Fruit fly (Drosophila melanogaster) Kc167 (cell line): ENCODE results near the gene CG5262.

ENCODE experiments used
- Myc ChIP-seq: fragments of >200 bp; optimal IDR thresholded peaks from 2 replicates; lab custom pipeline; 2017; ENCODE audit warnings: missing external identifiers
- Sin3A ChIP-seq: fragments of >200 bp; optimal IDR thresholded peaks from 2 replicates; lab custom pipeline; 2018; ENCODE audit warnings: missing external identifiers
- h ChIP-seq: fragments of >200 bp; optimal IDR thresholded peaks from 3 replicates; lab custom pipeline; 2018; ENCODE audit warnings: missing external identifiers
- insv ChIP-seq: fragments of >200 bp; optimal IDR thresholded peaks from 3 replicates; lab custom pipeline; 2018; ENCODE audit warnings: missing external identifiers
- psq ChIP-seq: fragments of >200 bp; optimal IDR thresholded peaks from 2 replicates; lab custom pipeline; 2017; ENCODE audit warnings: missing external identifiers
- ttk ChIP-seq: sonication (Bioruptor generic); optimal IDR thresholded peaks from 2 replicates; lab custom pipeline; 2017; ENCODE audit warnings: missing external identifiers

Gene CG5262

DNA sequence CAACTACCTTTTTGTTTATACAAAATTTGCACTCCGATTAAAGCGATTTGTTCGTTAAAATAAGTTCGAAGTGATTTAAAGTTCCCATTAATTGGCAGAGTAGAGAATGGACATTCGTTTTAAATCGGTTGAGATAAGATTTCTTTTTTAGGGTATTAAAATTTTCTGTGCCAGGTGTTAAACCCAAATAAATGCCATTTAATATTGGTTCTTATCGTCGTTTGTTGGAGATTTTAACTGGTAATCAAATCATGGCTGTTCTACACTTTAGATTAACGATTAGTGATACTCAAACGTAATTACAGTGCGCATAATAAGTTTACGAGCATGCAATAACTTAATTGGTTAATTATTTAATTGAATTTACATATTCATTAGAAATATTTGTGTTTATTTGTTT lies 32.1 kb upstream of the CG5262 start:
- TF ChIP-seq Sin3A (lab: Kevin White, UChicago) (no peak), insv (lab: Kevin White, UChicago) (no peak), ttk (no peak), h (lab: Kevin White, UChicago) (no peak)

DNA sequence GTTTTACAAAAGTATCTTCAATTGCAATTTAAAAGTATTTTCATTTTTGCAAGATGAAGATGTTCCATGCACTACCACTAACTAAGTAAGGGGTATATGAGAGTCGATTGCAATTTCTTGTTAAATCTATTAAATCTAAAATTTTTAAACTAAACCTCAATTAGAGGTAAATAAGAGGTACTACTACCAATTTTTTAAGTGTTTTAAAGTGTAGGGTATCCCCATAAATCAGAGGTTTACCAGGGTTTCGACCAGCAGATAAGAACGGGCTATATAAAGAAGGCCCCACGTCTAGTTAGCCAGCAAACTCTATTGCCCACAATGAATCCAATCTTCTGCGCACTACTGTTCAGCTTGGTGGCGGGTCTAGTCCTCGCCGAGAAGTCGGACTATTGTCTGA lies 30.1 kb upstream of the CG5262 start, which contains the start of gene mag:
mag (plus strand) TSS at position 301 of the 400 bp plus-strand sequence.
- TF ChIP-seq Sin3A (lab: Kevin White, UChicago) (no peak), ttk (no peak), insv (lab: Kevin White, UChicago) (no peak), Myc (no peak), psq (lab: Kevin White, UChicago) (no peak), h (lab: Kevin White, UChicago) (no peak)

DNA sequence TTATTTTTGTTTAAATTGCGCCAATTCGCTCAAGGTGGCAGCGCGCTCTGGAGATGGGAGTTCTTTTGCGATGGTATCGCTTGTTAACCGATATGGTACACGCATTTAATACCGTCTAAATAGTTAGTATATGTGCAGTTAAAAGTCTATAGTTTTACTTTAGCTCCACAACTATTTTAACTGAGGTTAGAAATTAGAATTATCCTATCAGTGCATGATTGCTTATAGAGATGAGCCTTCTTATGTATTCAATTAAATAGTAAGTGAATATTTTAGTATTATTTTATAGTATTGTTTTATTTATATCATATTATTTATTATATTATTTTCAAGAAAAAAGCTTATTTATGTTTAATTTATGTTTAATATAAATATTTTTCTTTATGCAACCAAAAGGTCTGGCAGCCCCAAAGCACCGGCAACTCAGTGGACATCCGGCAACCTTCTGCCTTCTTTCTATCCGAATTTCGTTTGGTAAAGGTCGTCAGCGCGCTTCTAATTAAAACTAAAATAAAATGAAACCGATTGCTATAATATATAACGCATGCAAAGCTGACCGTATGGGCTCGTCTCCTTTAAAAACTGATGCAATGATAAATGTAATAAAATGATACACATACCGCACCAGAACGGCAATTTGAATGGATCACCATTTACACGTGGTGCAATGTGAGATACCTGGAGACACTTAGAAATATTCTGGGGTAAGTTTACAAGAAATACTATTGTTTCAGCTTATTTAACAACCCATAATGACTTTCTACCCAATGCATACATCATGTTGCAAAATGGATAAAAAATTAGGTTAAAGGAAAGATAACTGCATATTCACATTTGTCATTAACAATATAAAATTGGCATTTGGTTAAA lies 22.8 kb upstream of the CG5262 start, which contains the start of gene CG5199:
CG5199 (minus strand) TSS at position 52 of the 870 bp plus-strand sequence.
- TF ChIP-seq h (lab: Kevin White, UChicago) (no peak), ttk (no peak), Myc (no peak), Sin3A (lab: Kevin White, UChicago) (no peak), psq (lab: Kevin White, UChicago) (no peak), insv (lab: Kevin White, UChicago) (no peak)

DNA sequence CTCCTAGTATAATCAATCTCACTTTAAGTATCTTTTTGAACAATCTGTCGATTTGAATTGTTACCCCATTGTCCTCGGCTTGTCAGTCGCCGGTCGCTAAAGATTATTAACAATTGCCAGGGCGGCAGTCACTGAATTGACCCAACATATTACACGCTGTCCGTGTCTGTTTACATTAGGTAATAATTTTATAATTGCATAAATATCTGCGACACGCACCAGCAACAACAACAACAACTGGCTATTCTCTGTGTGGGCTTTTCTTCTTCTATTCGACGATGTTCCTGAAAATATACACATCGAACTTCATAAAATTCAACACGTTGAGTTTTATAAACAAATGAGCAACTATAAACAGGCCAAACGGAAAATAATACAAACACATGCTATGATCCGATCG lies 18.5 kb upstream of the CG5262 start:
- no peak for TF ChIP-seq Sin3A (lab: Kevin White, UChicago)
- no peak for TF ChIP-seq ttk
- TF ChIP-seq Myc, result no peak

DNA sequence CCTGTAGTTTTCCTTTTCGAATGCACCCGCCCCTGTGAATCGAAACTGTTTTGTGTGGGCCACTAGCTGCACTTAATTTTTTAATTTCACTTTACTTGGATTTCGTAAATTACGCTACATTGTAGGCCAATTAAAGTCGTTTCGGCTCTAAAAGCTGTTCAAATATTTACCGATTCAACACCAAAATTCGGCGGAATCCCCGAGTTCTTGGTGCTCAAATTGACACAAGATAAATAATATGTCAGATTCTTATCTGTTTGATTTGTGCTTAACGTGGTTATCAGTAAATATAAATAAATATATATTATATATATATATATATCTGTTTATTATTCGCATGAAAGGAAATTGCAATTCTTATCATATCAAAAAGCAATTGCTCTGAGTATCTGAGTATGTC lies 17.7 kb upstream of the CG5262 start:
- TF ChIP-seq ttk (no peak), Myc (no peak), insv (lab: Kevin White, UChicago) (no peak), Sin3A (lab: Kevin White, UChicago) (no peak), h (lab: Kevin White, UChicago) (no peak), psq (lab: Kevin White, UChicago) (no peak)

DNA sequence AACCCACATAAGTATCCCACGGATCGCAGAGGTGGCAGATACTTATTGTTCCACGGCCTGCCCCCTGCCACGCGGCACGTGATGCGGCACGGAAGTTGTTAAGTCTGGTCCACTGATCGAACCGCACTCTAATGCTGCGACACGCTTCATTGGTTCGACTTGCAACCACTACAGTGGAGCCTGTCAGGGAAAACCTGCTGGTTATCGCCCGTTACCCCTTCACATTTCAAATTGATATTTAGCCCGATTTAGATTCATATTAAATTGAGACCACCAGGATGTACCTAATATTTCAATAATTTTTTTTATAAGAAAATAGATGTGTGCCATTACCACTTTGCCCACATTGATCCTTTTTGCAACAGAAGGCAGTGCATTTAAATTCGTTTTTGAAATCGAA lies 17.1 kb upstream of the CG5262 start:
- TF ChIP-seq insv (lab: Kevin White, UChicago), result no peak
- TF ChIP-seq psq (lab: Kevin White, UChicago), result no peak
- TF ChIP-seq Myc, result no peak
- TF ChIP-seq h (lab: Kevin White, UChicago), result no peak
- no peak for TF ChIP-seq ttk
- TF ChIP-seq Sin3A (lab: Kevin White, UChicago), result no peak

DNA sequence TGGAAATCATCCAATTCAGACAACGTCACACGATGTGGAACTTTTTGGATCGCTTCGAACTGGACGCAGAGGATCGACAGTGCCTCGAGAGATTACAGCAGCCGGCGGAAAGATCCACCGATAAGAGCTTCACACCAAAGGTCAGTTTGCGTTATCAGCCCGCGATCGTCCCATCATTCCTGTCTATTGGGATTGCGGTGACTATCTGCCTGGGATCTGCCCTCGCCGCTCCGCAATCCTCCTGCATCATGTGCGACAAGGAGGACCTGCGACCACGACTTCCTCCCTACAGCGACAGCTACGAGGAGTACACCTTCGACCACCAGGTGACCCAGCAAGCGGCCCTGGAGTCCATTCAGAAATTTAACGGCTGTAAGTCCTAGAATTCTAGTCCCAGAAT lies 15.8 kb upstream of the CG5262 start:
- TF ChIP-seq insv (lab: Kevin White, UChicago) (no peak), Sin3A (lab: Kevin White, UChicago) (no peak), ttk (no peak), Myc (no peak), psq (lab: Kevin White, UChicago) (no peak), h (lab: Kevin White, UChicago) (no peak)

DNA sequence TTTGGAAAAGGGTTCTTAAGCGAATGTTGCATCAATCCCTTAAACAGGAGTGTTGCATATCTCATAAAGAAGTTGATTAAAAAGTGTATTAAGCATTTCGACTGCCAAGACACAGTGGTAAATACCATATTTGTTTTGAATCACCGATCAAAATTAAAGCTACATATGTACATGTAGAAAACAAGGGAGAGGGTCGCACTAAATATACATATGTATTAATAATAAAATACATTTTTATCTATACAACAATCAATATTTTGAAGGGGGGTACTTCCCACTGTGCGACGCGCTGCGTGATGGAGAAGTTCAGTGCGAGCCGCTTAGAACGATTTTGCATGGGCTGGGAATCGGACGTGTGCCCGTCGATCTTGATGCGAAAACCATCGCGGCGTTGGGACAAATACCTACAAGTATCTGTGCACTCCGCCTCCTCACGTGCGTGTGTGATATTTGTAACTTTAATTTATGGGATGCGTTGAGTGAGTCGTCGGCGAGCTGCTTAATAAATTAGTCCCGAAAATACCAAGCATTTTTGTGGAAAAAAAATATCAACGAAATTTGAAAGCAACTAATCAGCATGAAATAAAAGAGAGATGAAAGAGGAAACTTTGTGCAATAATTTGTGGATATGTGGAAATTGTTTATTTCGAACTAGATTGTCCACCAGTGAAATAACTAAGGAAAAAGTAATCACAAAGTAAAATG lies 14.7 kb upstream of the CG5262 start:
- TF ChIP-seq insv (lab: Kevin White, UChicago) (no peak), h (lab: Kevin White, UChicago) (no peak), Sin3A (lab: Kevin White, UChicago) (no peak), Myc (no peak), psq (lab: Kevin White, UChicago) (no peak), ttk (no peak)

DNA sequence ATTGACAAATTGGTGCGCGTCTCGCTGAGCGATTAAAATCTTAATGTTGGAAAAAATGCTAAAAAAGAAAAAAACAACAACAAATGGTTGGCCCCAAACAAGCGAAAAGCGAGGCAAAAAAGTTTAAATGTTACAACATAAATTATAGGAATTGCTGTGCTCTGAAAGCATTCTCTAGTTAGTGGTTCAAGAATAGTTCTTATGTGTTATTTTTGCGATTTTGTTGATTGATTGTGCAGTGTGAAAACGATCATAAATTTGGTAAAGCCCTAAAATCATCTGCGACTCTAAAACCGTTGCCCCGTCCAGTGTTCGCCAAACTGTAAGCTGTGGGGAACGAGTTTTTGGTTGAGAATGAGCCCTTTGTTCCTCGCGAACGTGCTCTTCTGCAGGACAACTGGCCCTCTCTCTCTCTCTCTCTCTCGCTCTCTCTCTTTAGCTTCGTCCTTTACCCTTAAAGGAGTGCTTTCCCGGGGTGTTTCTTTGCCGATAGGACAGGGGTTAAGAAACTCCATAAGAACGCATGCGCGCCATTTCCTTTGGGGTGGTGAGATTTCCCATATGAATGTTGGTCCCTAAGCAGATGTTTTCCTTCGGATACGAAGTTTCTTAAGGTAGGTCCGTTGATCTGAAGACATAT lies 12.5 kb upstream of the CG5262 start:
- TF ChIP-seq ttk (no peak), Myc (no peak), h (lab: Kevin White, UChicago) (no peak), insv (lab: Kevin White, UChicago) (no peak), Sin3A (lab: Kevin White, UChicago) (no peak), psq (lab: Kevin White, UChicago) (no peak)

DNA sequence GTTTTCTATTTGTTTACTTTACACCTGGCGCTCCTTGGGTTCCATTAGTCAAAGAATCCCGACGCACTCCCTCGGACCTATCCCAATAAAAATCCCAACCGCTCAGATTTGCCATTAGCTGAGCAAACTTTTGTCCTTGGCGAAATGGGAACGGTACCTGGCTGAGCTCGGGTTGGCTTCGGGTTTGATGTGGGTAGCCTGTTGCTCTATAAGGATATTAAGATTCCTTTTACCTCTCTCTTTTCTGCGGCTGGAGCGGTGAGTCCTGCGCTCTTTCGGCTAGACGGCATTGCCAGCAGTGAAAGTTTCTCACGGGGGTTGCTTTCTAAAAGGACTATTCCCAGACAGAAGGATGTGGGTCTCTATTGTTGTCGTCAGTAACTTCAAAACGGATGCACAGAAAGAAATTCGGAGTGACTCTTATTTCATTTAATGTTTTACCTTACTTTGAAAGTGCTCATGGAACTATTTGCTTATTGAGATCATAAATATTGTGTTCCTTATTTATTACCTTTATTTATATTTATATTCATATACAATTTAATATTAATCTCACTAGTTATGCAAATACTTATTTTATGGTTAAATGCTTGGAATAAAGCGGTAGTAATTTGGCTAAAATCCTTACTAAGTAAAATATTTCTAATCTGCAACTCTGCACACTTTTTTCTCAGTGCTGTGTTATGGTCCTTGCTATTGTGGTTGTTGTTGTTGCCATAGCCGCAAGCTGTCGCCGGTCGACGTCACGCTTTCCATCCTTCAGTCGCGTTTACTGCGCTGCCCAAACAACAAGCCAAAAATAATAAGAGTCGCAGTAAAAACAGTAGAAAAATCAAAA lies 11.6 kb upstream of the CG5262 start, which contains the start of gene CG5910:
CG5910 (plus strand) TSS at position 788 of the 838 bp plus-strand sequence.
- TF ChIP-seq h (lab: Kevin White, UChicago) (no peak), Myc (no peak), psq (lab: Kevin White, UChicago) (no peak), Sin3A (lab: Kevin White, UChicago) (no peak), ttk (no peak), insv (lab: Kevin White, UChicago) (no peak)

DNA sequence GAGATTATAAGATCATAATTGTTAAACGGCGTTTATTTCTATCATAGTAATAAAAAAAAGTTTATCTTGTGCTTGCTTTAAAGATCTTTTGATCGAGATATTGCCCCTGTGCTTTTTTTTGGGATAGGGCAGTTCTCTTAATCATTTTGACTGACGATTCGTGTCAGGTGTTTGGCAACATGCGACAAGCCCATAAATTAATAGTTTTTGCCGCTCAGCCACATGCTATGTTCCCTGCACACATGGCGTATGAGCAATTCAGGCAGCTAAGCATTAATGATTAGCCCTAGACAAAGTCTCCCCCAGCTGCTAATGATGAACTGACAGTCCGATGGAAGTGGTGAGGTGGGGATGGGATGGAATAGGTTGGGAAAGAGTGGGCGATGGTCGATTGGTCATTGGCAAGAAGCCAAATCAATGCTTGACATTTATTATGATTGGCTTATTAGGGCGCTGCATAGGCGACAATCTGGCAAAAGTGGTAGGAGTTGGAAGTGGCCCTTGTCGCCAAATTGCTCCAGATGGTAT lies 10.7 kb upstream of the CG5262 start:
- TF ChIP-seq Myc, result no peak
- TF ChIP-seq Sin3A (lab: Kevin White, UChicago), result no peak
- no peak for TF ChIP-seq psq (lab: Kevin White, UChicago)
- no peak for TF ChIP-seq insv (lab: Kevin White, UChicago)
- TF ChIP-seq ttk, result no peak
- TF ChIP-seq h (lab: Kevin White, UChicago), result no peak
